Worm (Caenorhabditis elegans) whole organism, L4/young adult: ENCODE results near the gene max-1.

Source experiments
- W03F9.2 ChIP-seq: fragments of 150-350 bp; optimal IDR thresholded peaks from 2 replicates; lab custom pipeline; 2014; ENCODE audit warnings: missing biosample characterization, missing genetic modification characterization
- him-1 ChIP-seq: sonication (generic microtip); optimal IDR thresholded peaks from 2 replicates; lab custom pipeline; 2016; ENCODE audit warnings: missing genotype, missing genetic modification reagents, missing genetic modification characterization, missing compliant biosample characterization

DNA sequence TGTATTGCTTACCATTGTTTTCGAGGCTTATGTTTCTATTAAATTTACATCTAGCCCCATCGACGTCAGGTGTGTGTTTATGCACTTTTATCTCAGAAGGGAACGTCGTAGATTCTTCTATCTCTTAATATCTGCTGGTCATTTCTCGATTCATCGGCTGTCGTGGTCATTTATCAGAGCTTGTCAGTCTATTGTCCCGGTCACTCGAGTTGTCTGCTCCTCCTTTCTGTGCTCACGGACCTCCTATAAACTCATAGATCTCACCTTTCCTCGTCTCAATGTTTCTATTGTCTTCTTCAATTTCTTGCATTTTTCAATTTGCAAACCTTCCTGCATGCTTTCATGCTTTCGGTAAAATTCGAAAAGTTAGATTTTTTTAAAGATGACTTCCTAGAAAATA, 34.2 kb upstream of the max-1 start:
- TF ChIP-seq him-1 (tag; lab: Kevin White, UChicago) (no peak), W03F9.2 (tag; lab: Kevin White, UChicago) (no peak)
